Fruit fly (Drosophila melanogaster) whole organism, adult: ENCODE results near the gene CG13842.

Source experiments
- CG11617 ChIP-seq: fragments of 200-800 bp; sonication (Bioruptor generic); optimal IDR thresholded peaks from 2 replicates; lab custom pipeline; 2017; ENCODE audit warnings: mild to moderate bottlenecking, missing biosample characterization, missing genetic modification reagents, missing genetic modification characterization
- Hr96 ChIP-seq: fragments of 200-800 bp; sonication (Bioruptor generic); optimal IDR thresholded peaks from 2 replicates; lab custom pipeline; 2016; ENCODE audit warnings: missing biosample characterization, missing genetic modification characterization

DNA sequence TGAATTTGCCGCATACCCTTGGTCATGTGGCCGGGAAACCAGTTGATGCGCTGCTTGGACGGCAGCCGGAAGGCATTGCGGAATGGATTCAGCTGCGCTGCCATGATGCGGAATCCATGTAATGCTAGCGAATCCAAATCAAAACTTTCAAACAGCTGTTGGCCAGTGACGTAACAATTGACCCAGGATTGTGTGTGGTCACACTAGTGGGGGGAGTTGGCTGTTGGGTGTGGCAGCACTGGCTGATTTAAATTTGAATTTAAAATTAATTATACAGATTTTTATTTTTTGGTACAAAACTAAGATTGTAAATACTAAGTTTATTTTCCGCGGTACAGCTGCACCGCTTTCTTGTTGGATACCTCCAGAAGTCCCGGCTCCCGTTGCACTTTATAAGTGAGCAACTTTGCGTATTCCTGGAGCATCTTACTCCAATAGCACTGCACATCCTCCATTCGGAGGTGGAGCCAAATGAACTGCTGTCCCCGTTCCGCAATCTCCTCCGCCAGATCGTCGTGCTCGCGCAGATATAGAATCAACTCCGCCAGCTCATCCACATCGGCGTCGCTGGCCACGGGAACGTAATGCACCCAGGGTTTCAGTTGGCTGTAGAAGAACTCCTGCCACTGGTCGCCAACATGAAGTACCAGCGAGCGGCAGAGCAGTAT lies 40.5 kb upstream of the CG13842 start, which contains the start of gene CG17141:
- TF ChIP-seq Hr96 (GFP tag; lab: Kevin White, UChicago) (no peak), CG11617 (GFP tag; lab: Kevin White, UChicago) (no peak)
